Worm (Caenorhabditis elegans) whole organism, L3 larva: ENCODE measurements around the gene F37A4.5.

ENCODE experiments used
- R02D3.7 ChIP-seq: fragments of 150-350 bp; optimal IDR thresholded peaks from 2 replicates; lab custom pipeline; 2014; ENCODE audit warnings: missing biosample characterization, missing genetic modification characterization
- ZK546.5 ChIP-seq: sonication (generic microtip); optimal IDR thresholded peaks from 2 replicates; lab custom pipeline; 2017; ENCODE audit warnings: missing biosample characterization, missing genetic modification characterization
- aly-2 ChIP-seq: fragments of 150-350 bp; optimal IDR thresholded peaks from 2 replicates; lab custom pipeline; 2014; ENCODE audit warnings: missing biosample characterization, missing genetic modification characterization
- ama-1 ChIP-seq: fragments of 150-350 bp; optimal IDR thresholded peaks from 2 replicates; lab custom pipeline; 2018
- ceh-9 ChIP-seq: sonication (generic microtip); optimal IDR thresholded peaks from 2 replicates; lab custom pipeline; 2018; ENCODE audit warnings: missing biosample characterization, missing genetic modification characterization
- daf-12 ChIP-seq: fragments of 150-350 bp; optimal IDR thresholded peaks from 2 replicates; lab custom pipeline; 2014; ENCODE audit warnings: missing biosample characterization, missing genetic modification reagents, missing genetic modification characterization
- egl-27 ChIP-seq: sonication (generic microtip); optimal IDR thresholded peaks from 4 replicates; lab custom pipeline; 2017; ENCODE audit warnings: missing biosample characterization, missing genetic modification reagents, missing genetic modification characterization
- egl-5 ChIP-seq: fragments of 150-350 bp; optimal IDR thresholded peaks from 2 replicates; lab custom pipeline; 2017; ENCODE audit warnings: missing biosample characterization, missing genetic modification reagents, missing genetic modification characterization, inconsistent platforms
- elt-1 ChIP-seq: fragments of 150-350 bp; optimal IDR thresholded peaks from 2 replicates; lab custom pipeline; 2014; ENCODE audit warnings: missing biosample characterization, missing genetic modification characterization
- eor-1 ChIP-seq, 2 experiments: fragments of 150-350 bp; optimal IDR thresholded peaks; 2 replicates each; lab custom pipeline; 2014 to 2018; ENCODE audit warnings: missing biosample characterization in 2 of 2, missing genetic modification characterization in 2 of 2
- fkh-10 ChIP-seq: sonication (generic microtip); optimal IDR thresholded peaks from 2 replicates; lab custom pipeline; 2017; ENCODE audit warnings: missing biosample characterization, missing genetic modification reagents, missing genetic modification characterization
- fos-1 ChIP-seq: fragments of 150-350 bp; optimal IDR thresholded peaks from 2 replicates; lab custom pipeline; 2014; ENCODE audit warnings: missing biosample characterization, missing genetic modification characterization
- hmg-11 ChIP-seq: sonication (generic microtip); optimal IDR thresholded peaks from 2 replicates; lab custom pipeline; 2016; ENCODE audit warnings: missing genetic modification characterization, missing compliant biosample characterization
- lin-15B ChIP-seq: fragments of 150-350 bp; optimal IDR thresholded peaks from 2 replicates; lab custom pipeline; 2014; ENCODE audit warnings: missing biosample characterization, missing genetic modification characterization
- lin-39 ChIP-seq: fragments of 150-350 bp; optimal IDR thresholded peaks from 2 replicates; lab custom pipeline; 2018; ENCODE audit warnings: missing biosample characterization, missing genetic modification reagents, missing genetic modification characterization
- lsy-12 ChIP-seq: sonication (generic microtip); optimal IDR thresholded peaks from 2 replicates; lab custom pipeline; 2016; ENCODE audit warnings: mild to moderate bottlenecking, missing genetic modification characterization, missing compliant biosample characterization
- mdl-1 ChIP-seq: fragments of 150-350 bp; optimal IDR thresholded peaks from 2 replicates; lab custom pipeline; 2014; ENCODE audit warnings: missing biosample characterization, missing genetic modification characterization
- mml-1 ChIP-seq: fragments of 150-350 bp; sonication (generic microtip); optimal IDR thresholded peaks from 3 replicates; lab custom pipeline; 2014; ENCODE audit warnings: missing biosample characterization, missing genetic modification characterization
- nfya-1 ChIP-seq: sonication (generic microtip); optimal IDR thresholded peaks from 2 replicates; lab custom pipeline; 2017; ENCODE audit warnings: missing genetic modification characterization, mild to moderate bottlenecking, missing compliant biosample characterization, antibody characterized with exemption, moderate library complexity; ENCODE audit not compliant: insufficient read depth
- nhr-11 ChIP-seq: fragments of 150-350 bp; optimal IDR thresholded peaks from 2 replicates; lab custom pipeline; 2014; ENCODE audit warnings: missing biosample characterization, missing genetic modification characterization
- nhr-237 ChIP-seq: fragments of 150-350 bp; optimal IDR thresholded peaks from 2 replicates; lab custom pipeline; 2014; ENCODE audit warnings: missing biosample characterization, missing genetic modification characterization
- nhr-25 ChIP-seq: sonication (generic microtip); optimal IDR thresholded peaks from 2 replicates; lab custom pipeline; 2017; ENCODE audit warnings: missing biosample characterization, missing genetic modification characterization
- nhr-28 ChIP-seq: fragments of 150-350 bp; optimal IDR thresholded peaks from 2 replicates; lab custom pipeline; 2014; ENCODE audit warnings: missing biosample characterization, missing genetic modification characterization
- nhr-67 ChIP-seq: fragments of 150-350 bp; optimal IDR thresholded peaks from 2 replicates; lab custom pipeline; 2014; ENCODE audit warnings: missing biosample characterization, missing genetic modification characterization
- nhr-76 ChIP-seq: fragments of 150-350 bp; sonication (generic microtip); optimal IDR thresholded peaks from 5 replicates; lab custom pipeline; 2014; ENCODE audit warnings: missing biosample characterization, missing genetic modification characterization
- pqm-1 ChIP-seq: fragments of 150-350 bp; optimal IDR thresholded peaks from 2 replicates; lab custom pipeline; 2017; ENCODE audit warnings: missing biosample characterization, missing genetic modification characterization, inconsistent platforms
- sea-2 ChIP-seq: fragments of 150-350 bp; sonication (generic microtip); optimal IDR thresholded peaks from 4 replicates; lab custom pipeline; 2014; ENCODE audit warnings: missing biosample characterization, missing genetic modification reagents, missing genetic modification characterization
- skn-1 ChIP-seq: fragments of 150-350 bp; optimal IDR thresholded peaks from 2 replicates; lab custom pipeline; 2014; ENCODE audit warnings: missing biosample characterization, missing genetic modification characterization
- tbx-2 ChIP-seq: sonication (generic microtip); optimal IDR thresholded peaks from 2 replicates; lab custom pipeline; 2016; ENCODE audit warnings: mild to moderate bottlenecking, missing genetic modification characterization, missing compliant biosample characterization
- unc-39 ChIP-seq: sonication (generic microtip); optimal IDR thresholded peaks from 4 replicates; lab custom pipeline; 2017; ENCODE audit warnings: missing biosample characterization, missing genetic modification characterization
- zag-1 ChIP-seq: fragments of 150-350 bp; optimal IDR thresholded peaks from 2 replicates; lab custom pipeline; 2014; ENCODE audit warnings: missing biosample characterization, missing genetic modification characterization
- ztf-4 ChIP-seq: fragments of 150-350 bp; optimal IDR thresholded peaks from 2 replicates; lab custom pipeline; 2014; ENCODE audit warnings: missing biosample characterization, missing genetic modification characterization

Gene F37A4.5

DNA sequence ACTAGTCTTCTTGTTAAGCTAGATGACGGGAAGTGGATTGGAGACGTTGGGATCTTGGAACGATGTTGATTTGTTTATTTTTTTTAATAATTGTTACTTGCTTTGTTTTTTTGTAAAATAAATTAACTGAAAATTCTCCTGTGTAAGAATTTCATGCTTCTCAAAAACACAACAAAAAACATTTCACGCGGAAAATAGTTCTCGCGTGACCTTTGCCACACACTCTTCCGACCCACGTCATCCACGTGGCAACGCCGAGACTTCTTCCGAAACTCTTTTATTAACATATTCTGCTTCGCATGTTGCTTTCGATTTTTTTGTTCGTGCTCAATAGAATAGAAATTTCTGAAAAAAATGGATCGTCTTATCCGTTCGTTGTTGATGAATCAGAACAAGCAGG, at the start of gene F37A4.5:
Gene F37A4.5, plus strand, starts transcription at position 301 of the 400 bp plus-strand sequence.
- TF ChIP-seq skn-1 (tag; lab: Kevin White, UChicago) (no peak), ceh-9 (tag; lab: Kevin White, UChicago) (no peak), sea-2 (GFP tag; lab: Kevin White, UChicago) (no peak)

DNA sequence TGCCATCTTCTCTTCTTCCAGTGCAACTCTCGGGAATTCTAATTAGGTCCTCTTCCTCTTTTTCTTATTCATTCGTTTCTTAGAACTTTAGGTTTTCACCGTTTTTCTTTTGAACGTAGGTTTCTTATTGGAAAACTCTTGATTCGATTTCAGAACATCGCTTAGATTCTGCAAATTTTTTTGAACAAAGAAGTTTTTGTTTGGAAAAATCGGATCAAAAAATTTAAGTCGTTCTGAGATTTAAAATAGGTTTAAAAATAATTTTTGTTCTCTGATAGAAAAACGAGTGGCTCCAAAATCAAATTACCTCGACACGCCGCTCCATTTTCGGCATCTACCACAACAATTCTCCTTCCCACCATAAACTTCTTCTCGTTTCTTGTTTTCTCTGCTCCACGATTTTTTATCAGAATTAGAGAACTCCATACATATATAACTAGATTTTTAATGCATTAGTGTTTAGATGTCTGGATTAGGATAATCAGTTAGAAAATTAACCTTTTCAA, 40.9 kb upstream of the F37A4.5 start:
- TF ChIP-seq egl-5 (tag; lab: Kevin White, UChicago), result no peak
- no peak for TF ChIP-seq lsy-12 (tag; lab: Kevin White, UChicago)
- TF ChIP-seq fkh-10 (GFP tag; lab: Kevin White, UChicago), result peak; percentile 38
- no peak for TF ChIP-seq egl-27 (tag; lab: Kevin White, UChicago)

DNA sequence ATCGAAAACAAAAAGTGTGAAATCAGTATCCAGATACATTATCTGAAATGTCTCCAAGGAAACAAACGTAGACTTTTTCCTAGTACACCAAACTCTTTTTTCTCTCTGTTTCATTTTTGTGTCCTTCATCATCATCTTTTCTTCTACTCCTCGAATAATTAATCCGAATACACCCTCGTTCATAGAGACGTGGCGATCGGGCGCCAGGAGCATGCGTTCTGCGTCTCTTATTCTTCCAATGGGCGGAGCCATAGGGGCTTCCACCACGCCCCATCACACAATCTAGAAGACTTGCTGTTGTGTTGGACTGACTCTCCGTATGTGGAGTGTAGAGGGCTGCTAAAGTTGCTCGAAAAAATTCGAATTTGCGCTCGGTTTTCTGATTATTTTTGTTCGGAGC, 36.2 kb upstream of the F37A4.5 start, which contains the start of gene rbf-1:
Gene rbf-1, plus strand, starts transcription at position 301 of the 400 bp plus-strand sequence.
- TF ChIP-seq pqm-1 (tag; lab: Kevin White, UChicago) (no peak), nfya-1 (tag; lab: Kevin White, UChicago) (peak; percentile 8)

DNA sequence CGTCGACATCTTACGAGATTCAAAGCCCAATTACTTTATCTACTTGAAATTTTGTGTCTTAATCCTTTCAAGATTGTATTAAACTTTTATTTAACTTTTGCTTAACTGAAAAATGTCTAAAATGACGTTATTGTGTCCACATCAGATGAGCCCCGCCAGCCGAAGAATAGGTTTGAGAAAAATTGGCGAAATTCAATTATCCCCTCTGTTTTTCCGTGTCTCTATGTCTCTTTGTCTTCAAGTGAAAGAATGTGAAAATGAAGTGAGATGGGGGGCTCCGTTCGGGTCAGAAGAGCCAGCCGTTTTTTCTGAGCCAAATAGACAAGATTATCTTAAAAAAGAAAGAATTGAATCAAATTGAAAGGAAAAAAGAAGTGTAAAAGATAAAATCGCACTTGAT, 34.4 kb upstream of the F37A4.5 start:
- TF ChIP-seq egl-5 (tag; lab: Kevin White, UChicago) (no peak), elt-1 (no peak), R02D3.7 (tag; lab: Kevin White, UChicago) (no peak), skn-1 (tag; lab: Kevin White, UChicago) (no peak), daf-12 (tag; lab: Kevin White, UChicago) (no peak), lin-39 (tag; lab: Kevin White, UChicago) (no peak), ztf-4 (no peak), hmg-11 (tag; lab: Kevin White, UChicago) (no peak), nhr-25 (no peak), unc-39 (tag; lab: Kevin White, UChicago) (no peak), nhr-76 (tag; lab: Kevin White, UChicago) (no peak)
- TF ChIP-seq, all 47 proteins: peak for 0

DNA sequence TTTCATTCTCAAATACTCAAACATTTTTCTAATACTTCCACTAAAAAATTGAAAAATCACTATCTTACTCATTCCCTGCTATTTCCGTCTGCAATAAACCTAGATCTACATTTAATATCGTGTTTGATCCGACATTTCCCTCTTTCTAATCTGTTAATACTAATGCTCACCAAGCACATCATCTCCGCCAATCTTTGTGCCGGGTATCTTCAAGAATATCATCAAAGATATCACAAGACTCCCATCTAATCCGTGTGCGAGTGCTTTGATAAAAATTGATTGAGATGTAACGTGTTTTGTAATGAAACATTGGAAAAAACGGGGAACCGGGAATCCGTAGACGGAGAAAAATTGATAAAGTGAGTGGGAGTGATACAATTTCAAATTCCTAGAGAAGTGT, 32.4 kb upstream of the F37A4.5 start:
- no peak for TF ChIP-seq zag-1 (tag; lab: Kevin White, UChicago)
- no peak for TF ChIP-seq elt-1
- TF ChIP-seq nfya-1 (tag; lab: Kevin White, UChicago), result no peak
- no peak for TF ChIP-seq lin-15B
- TF ChIP-seq aly-2, result no peak
- TF ChIP-seq nhr-25, result no peak
- no peak for TF ChIP-seq eor-1 (tag; optimal IDR thresholded peaks at IDR 0.05; lab: Kevin White, UChicago)
- TF ChIP-seq ZK546.5 (tag; lab: Kevin White, UChicago), result no peak
- TF ChIP-seq mml-1 (tag; lab: Kevin White, UChicago), result no peak
- TF ChIP-seq nhr-67 (tag; lab: Kevin White, UChicago), result no peak
- no peak for TF ChIP-seq nhr-237 (tag; lab: Kevin White, UChicago)
- TF ChIP-seq sea-2 (GFP tag; lab: Kevin White, UChicago), result no peak
- TF ChIP-seq nhr-28 (tag; lab: Kevin White, UChicago), result no peak
- no peak for TF ChIP-seq egl-27 (tag; lab: Kevin White, UChicago)

DNA sequence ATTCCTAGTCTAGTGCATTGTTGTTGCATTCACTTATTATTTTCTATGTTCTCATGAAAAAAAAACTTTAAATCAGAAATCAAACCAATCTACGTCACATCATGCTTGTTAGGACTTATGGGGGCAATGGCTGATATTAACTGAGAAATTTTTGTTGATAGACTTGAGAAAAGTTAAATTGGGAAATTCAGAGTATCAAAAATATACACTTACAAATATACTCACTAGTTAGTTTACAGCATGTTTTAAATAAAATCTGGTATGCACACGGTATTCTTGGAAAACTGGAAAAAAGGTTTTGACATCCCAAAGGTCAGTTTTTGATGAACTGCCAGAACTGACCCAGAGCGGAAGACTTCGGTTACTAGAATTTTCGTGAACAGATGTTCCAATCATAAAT, 30.7 kb upstream of the F37A4.5 start:
- no peak for TF ChIP-seq ama-1
- no peak for TF ChIP-seq mdl-1 (tag; lab: Kevin White, UChicago)
- no peak for TF ChIP-seq tbx-2 (tag; lab: Kevin White, UChicago)
- no peak for TF ChIP-seq nhr-11
- TF ChIP-seq nhr-76 (tag; lab: Kevin White, UChicago), result no peak
- no peak for TF ChIP-seq aly-2
- TF ChIP-seq hmg-11 (tag; lab: Kevin White, UChicago), result no peak
- no peak for TF ChIP-seq fos-1 (tag; lab: Kevin White, UChicago)
